Fruit fly (Drosophila melanogaster) whole organism, wandering third instar larva: ENCODE data around the gene ems.
A peak's percentile ranks its signal among the peaks of the same experiment; 100 is the strongest.

Experiments
- Dfd ChIP-seq: fragments of >200 bp; optimal IDR thresholded peaks from 2 replicates; lab custom pipeline; 2017; ENCODE audit warnings: missing biosample characterization, missing genetic modification characterization
- Myc ChIP-seq: fragments of >200 bp; optimal IDR thresholded peaks from 2 replicates; lab custom pipeline; 2017
- Rel ChIP-seq, 2 experiments: fragments of 200-800 bp; sonication (Bioruptor generic) in 1 of 2; optimal IDR thresholded peaks; 2 replicates in 1 of 2; 3 replicates in 1 of 2; lab custom pipeline; 2016 to 2019; ENCODE audit warnings: mild to moderate bottlenecking in 2 of 2, missing biosample characterization in 2 of 2, missing genetic modification characterization in 2 of 2, moderate library complexity in 1 of 2
- dmrt93B ChIP-seq: fragments of 200-800 bp; sonication (Bioruptor generic); optimal IDR thresholded peaks from 2 replicates; lab custom pipeline; 2018; ENCODE audit warnings: missing biosample characterization, mild to moderate bottlenecking, missing genetic modification characterization
- dsf ChIP-seq: sonication (Bioruptor generic); optimal IDR thresholded peaks from 2 replicates; lab custom pipeline; 2016; ENCODE audit warnings: missing biosample characterization, missing genetic modification characterization, borderline replicate concordance
- foxo ChIP-seq, 2 experiments: fragments of 200-800 bp; sonication (Bioruptor generic); optimal IDR thresholded peaks; 2 replicates in 1 of 2; 3 replicates in 1 of 2; lab custom pipeline; 2016 to 2017; ENCODE audit warnings: missing biosample characterization in 2 of 2, missing genetic modification characterization in 2 of 2
- jim ChIP-seq: fragments of 175-275, 200-325 bp; sonication (Bioruptor generic); optimal IDR thresholded peaks from 2 replicates; lab custom pipeline; 2016; ENCODE audit warnings: missing biosample characterization, mild to moderate bottlenecking, missing genetic modification characterization
- lola ChIP-seq: fragments of >200 bp; optimal IDR thresholded peaks from 2 replicates; lab custom pipeline; 2017; ENCODE audit warnings: missing biosample characterization, missing genetic modification characterization
- rgr ChIP-seq: fragments of 200-800 bp; sonication (Bioruptor generic); optimal IDR thresholded peaks from 3 replicates; lab custom pipeline; 2016; ENCODE audit warnings: missing biosample characterization, mild to moderate bottlenecking, missing genetic modification characterization

DNA sequence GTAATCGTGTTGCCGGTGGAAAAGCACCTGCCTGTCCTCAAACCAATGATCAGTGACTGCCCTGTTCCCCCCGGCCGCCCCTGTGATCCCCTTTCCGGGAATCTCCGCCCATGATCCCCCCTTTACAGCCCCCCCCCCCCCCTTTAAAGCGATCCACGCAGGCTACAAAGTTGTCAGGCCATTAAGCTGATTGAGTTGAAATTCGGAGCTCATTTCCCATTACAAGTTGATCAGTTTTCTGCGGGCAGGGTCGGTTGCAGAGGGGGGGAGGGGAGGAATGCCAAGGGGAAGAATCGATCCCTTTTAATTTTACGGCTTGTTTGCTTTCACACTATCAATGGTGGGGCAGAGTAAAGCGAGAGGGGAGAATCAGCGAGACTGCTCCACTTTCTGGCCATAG, 32.3 kb downstream of the ems start:
- no peak for TF ChIP-seq Myc
- no peak for TF ChIP-seq Rel (GFP tag; optimal IDR thresholded peaks at IDR 0.05; lab: Kevin White, UChicago)
- no peak for TF ChIP-seq Rel (tag; optimal IDR thresholded peaks at IDR 0.05; lab: Kevin White, UChicago)
- TF ChIP-seq dmrt93B = no peak
- no peak for TF ChIP-seq rgr (GFP tag; lab: Kevin White, UChicago)
- TF ChIP-seq lola (GFP tag; lab: Kevin White, UChicago) = no peak
- peak; percentile 61 for TF ChIP-seq Dfd
- no peak for TF ChIP-seq foxo (GFP tag; optimal IDR thresholded peaks at IDR 0.05; lab: Kevin White, UChicago)
- no peak for TF ChIP-seq dsf (GFP tag; lab: Kevin White, UChicago)
- TF ChIP-seq jim = no peak
